Fruit fly (Drosophila melanogaster): ENCODE measurements around the gene EMC4.

- TF ChIP-seq CTCF (optimal IDR thresholded peaks at IDR 0.05) (no peak), CG8478 (optimal IDR thresholded peaks at IDR 0.05) (no peak)
Measured at dm6 chr3L:22888591-22889258, 20.7 kb upstream of the EMC4 start.
